Worm (Caenorhabditis elegans): ENCODE measurements around the gene B0250.18.

DNA sequence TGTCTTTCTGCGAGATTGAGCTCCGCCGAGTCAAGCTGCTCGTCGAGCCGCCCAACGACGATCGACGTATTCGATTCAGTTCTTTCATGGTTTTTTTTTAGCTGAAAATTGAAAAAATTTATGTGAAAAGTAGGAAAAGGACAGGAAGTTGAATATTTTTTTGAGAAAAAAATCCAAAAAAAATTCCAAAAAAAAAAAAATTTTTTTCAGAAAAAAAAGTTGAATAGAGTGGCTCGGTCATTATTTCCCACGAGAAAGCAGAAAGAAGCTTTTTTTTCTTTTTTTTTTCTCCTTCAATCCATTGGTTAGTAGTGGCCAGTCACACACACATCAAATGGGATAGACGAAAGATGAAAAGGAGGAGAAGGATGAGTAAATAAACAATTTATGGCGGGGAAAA, 24.6 kb upstream of the B0250.18 start, which contains the start of gene dhcr-7:
- TF ChIP-seq unc-39 (tag; optimal IDR thresholded peaks at IDR 0.05) (no peak), lsy-2 (tag; optimal IDR thresholded peaks at IDR 0.05) (no peak), elt-3 (tag; optimal IDR thresholded peaks at IDR 0.05) (no peak), snpc-4 (tag; optimal IDR thresholded peaks at IDR 0.05) (no peak), mab-5 (tag; optimal IDR thresholded peaks at IDR 0.05) (no peak)

All from whole organism, mixed stage, embryonic.